Fruit fly (Drosophila melanogaster) whole organism, embryonic: ENCODE data around the gene CG6933.

Experiments used
- Adf1 ChIP-seq: fragments of 200-800 bp; sonication (Bioruptor generic); IDR thresholded peaks from 2 replicates; pipeline ENCODE4 v1.3.6; 2022; ENCODE audit warnings: missing biosample characterization, missing genetic modification characterization
- CG1024 ChIP-seq: fragments of 200-800 bp; sonication (Bioruptor generic); IDR thresholded peaks from 2 replicates; pipeline ENCODE4 v1.3.6; 2022; ENCODE audit warnings: missing biosample characterization, missing genetic modification characterization
- CG10979 ChIP-seq: fragments of 200-800 bp; sonication (Bioruptor generic); optimal IDR thresholded peaks from 2 replicates; lab custom pipeline; 2018; ENCODE audit warnings: missing biosample characterization, mild to moderate bottlenecking, missing genetic modification characterization, moderate library complexity
- CG11456 ChIP-seq: fragments of 200-800 bp; sonication (Bioruptor generic); IDR thresholded peaks from 3 replicates; pipeline ENCODE4 v1.3.6; 2022; ENCODE audit warnings: missing biosample characterization, missing genetic modification characterization
- CG12219 ChIP-seq: fragments of 200-800 bp; sonication (Bioruptor generic); optimal IDR thresholded peaks from 3 replicates; lab custom pipeline; 2018; ENCODE audit warnings: missing biosample characterization, mild to moderate bottlenecking, missing genetic modification characterization
- CG12391 ChIP-seq: fragments of 200-800 bp; sonication (Bioruptor generic); optimal IDR thresholded peaks from 3 replicates; lab custom pipeline; 2018; ENCODE audit warnings: missing biosample characterization, mild to moderate bottlenecking, missing genetic modification characterization, moderate library complexity
- CG12659 ChIP-seq: fragments of 200-800 bp; sonication (Bioruptor generic); optimal IDR thresholded peaks from 3 replicates; lab custom pipeline; 2017; ENCODE audit warnings: mild to moderate bottlenecking, missing biosample characterization, missing genetic modification reagents, missing genetic modification characterization
- CG13624 ChIP-seq: fragments of 200-800 bp; sonication (Bioruptor generic); optimal IDR thresholded peaks from 2 replicates; lab custom pipeline; 2016; ENCODE audit warnings: missing biosample characterization, missing genetic modification characterization
- CG14667 ChIP-seq: fragments of 200-800 bp; sonication (Bioruptor generic); IDR thresholded peaks from 2 replicates; pipeline ENCODE4 v1.3.6; 2022; ENCODE audit warnings: missing biosample characterization, missing genetic modification characterization
- CG15011 ChIP-seq: fragments of 200-800 bp; sonication (Bioruptor generic); optimal IDR thresholded peaks from 3 replicates; lab custom pipeline; 2018; ENCODE audit warnings: missing biosample characterization, mild to moderate bottlenecking, missing genetic modification characterization
- CG15696 ChIP-seq: fragments of 200-800 bp; sonication (Bioruptor generic); optimal IDR thresholded peaks from 2 replicates; lab custom pipeline; 2019; ENCODE audit warnings: missing biosample characterization, mild to moderate bottlenecking, missing genetic modification characterization, moderate library complexity
- CG17912 ChIP-seq: fragments of 200-800 bp; sonication (Bioruptor generic); optimal IDR thresholded peaks from 2 replicates; lab custom pipeline; 2018; ENCODE audit warnings: missing biosample characterization, mild to moderate bottlenecking, missing genetic modification characterization
- CG1792 ChIP-seq: fragments of 200-800 bp; sonication (Bioruptor generic); optimal IDR thresholded peaks from 2 replicates; lab custom pipeline; 2016; ENCODE audit warnings: missing biosample characterization, missing genetic modification characterization
- CG3726 ChIP-seq: fragments of 200-800 bp; sonication (Bioruptor generic); IDR thresholded peaks from 3 replicates; pipeline ENCODE4, ENCODE4 v1.3.6; 2022; ENCODE audit warnings: missing biosample characterization, missing genetic modification characterization
- CG3995 ChIP-seq: fragments of 200-800 bp; sonication (Bioruptor generic); optimal IDR thresholded peaks from 3 replicates; lab custom pipeline; 2016; ENCODE audit warnings: missing biosample characterization, missing genetic modification characterization
- CG4404 ChIP-seq: fragments of 200-800 bp; sonication (Bioruptor generic); IDR thresholded peaks from 2 replicates; pipeline ENCODE4 v1.3.6; 2022; ENCODE audit warnings: missing biosample characterization, missing genetic modification characterization
- CG6254 ChIP-seq: fragments of 200-800 bp; sonication (Bioruptor generic); optimal IDR thresholded peaks from 3 replicates; lab custom pipeline; 2017; ENCODE audit warnings: mild to moderate bottlenecking, missing biosample characterization, missing genetic modification reagents, missing genetic modification characterization
- CG7556 ChIP-seq: fragments of 200-800 bp; sonication (Bioruptor generic); optimal IDR thresholded peaks from 2 replicates; lab custom pipeline; 2017; ENCODE audit warnings: missing biosample characterization, mild to moderate bottlenecking, missing genetic modification characterization
- CG7839 ChIP-seq: fragments of 200-800 bp; sonication (Bioruptor generic); optimal IDR thresholded peaks from 3 replicates; lab custom pipeline; 2018; ENCODE audit warnings: missing biosample characterization, mild to moderate bottlenecking, missing genetic modification characterization, moderate library complexity
- Eip74EF ChIP-seq, 2 experiments: fragments of 200-800 bp in 1 of 2; fragments of >200 bp in 1 of 2; sonication (Bioruptor generic) in 1 of 2; optimal IDR thresholded peaks; 2 replicates each; lab custom pipeline; 2017 to 2019; ENCODE audit warnings: missing biosample characterization in 2 of 2, missing genetic modification characterization in 2 of 2, mild to moderate bottlenecking in 1 of 2, moderate library complexity in 1 of 2
- Fer2 ChIP-seq: fragments of 200-800 bp; sonication (Bioruptor generic); optimal IDR thresholded peaks from 2 replicates; lab custom pipeline; 2018; ENCODE audit warnings: missing biosample characterization, mild to moderate bottlenecking, missing genetic modification characterization, moderate library complexity
- HLH4C ChIP-seq: fragments of 200-800 bp; sonication (Bioruptor generic); IDR thresholded peaks from 3 replicates; pipeline ENCODE4 v1.3.6; 2022; ENCODE audit warnings: missing biosample characterization, missing genetic modification characterization; ENCODE audit not compliant: partially characterized antibody
- HLH54F ChIP-seq: fragments of 200-800 bp; sonication (Bioruptor generic); optimal IDR thresholded peaks from 3 replicates; lab custom pipeline; 2016; ENCODE audit warnings: missing biosample characterization, missing genetic modification characterization
- Hsf ChIP-seq: fragments of 200-800 bp; sonication (Bioruptor generic); optimal IDR thresholded peaks from 3 replicates; lab custom pipeline; 2016; ENCODE audit warnings: missing biosample characterization, missing genetic modification characterization
- Meics ChIP-seq: fragments of 200-800 bp; sonication (Bioruptor generic); optimal IDR thresholded peaks from 2 replicates; lab custom pipeline; 2017; ENCODE audit warnings: missing biosample characterization, mild to moderate bottlenecking, missing genetic modification characterization
- NK7.1 ChIP-seq: fragments of 200-800 bp; sonication (Bioruptor generic); optimal IDR thresholded peaks from 3 replicates; lab custom pipeline; 2016; ENCODE audit warnings: missing biosample characterization, missing genetic modification characterization
- Neu2 ChIP-seq: fragments of 200-800 bp; sonication (Bioruptor generic); optimal IDR thresholded peaks from 3 replicates; lab custom pipeline; 2016; ENCODE audit warnings: missing biosample characterization, missing genetic modification characterization, borderline replicate concordance
- Optix ChIP-seq: fragments of 200-800 bp; sonication (Bioruptor generic); IDR thresholded peaks from 3 replicates; pipeline ENCODE4 v1.3.6; 2022; ENCODE audit warnings: missing biosample characterization, missing genetic modification characterization
- Poxn ChIP-seq: fragments of 200-800 bp; sonication (Bioruptor generic); IDR thresholded peaks from 2 replicates; pipeline ENCODE4 v1.3.6; 2022; ENCODE audit warnings: missing biosample characterization, missing genetic modification characterization
- Sry-β ChIP-seq: fragments of 200-800 bp; sonication (Bioruptor generic); optimal IDR thresholded peaks from 2 replicates; lab custom pipeline; 2018; ENCODE audit warnings: missing biosample characterization, mild to moderate bottlenecking, missing genetic modification characterization, moderate library complexity
- Stat92E ChIP-seq, 3 experiments: fragments of >200 bp in 2 of 3; fragments of 200-800 bp in 1 of 3; sonication (Bioruptor generic) in 1 of 3; optimal IDR thresholded peaks; 2 replicates each; lab custom pipeline; 2017 to 2019; ENCODE audit warnings: missing biosample characterization in 3 of 3, missing genetic modification characterization in 3 of 3, mild to moderate bottlenecking in 1 of 3, moderate library complexity in 1 of 3
- Xrp1 ChIP-seq: fragments of 200-800 bp; sonication (Bioruptor generic); IDR thresholded peaks from 2 replicates; pipeline ENCODE4 v1.3.6; 2022; ENCODE audit warnings: missing biosample characterization, missing genetic modification characterization
- aop ChIP-seq: fragments of 200-800 bp; sonication (Bioruptor generic); IDR thresholded peaks from 2 replicates; pipeline ENCODE4 v1.3.6; 2022; ENCODE audit warnings: missing biosample characterization, missing genetic modification characterization
- ara ChIP-seq: fragments of 200-800 bp; sonication (Bioruptor generic); IDR thresholded peaks from 2 replicates; pipeline ENCODE4 v1.3.6; 2022; ENCODE audit warnings: missing biosample characterization, missing genetic modification characterization
- bcd ChIP-seq: fragments of 200-800 bp; sonication (Bioruptor generic); optimal IDR thresholded peaks from 2 replicates; lab custom pipeline; 2017; ENCODE audit warnings: missing biosample characterization, mild to moderate bottlenecking, missing genetic modification characterization
- en ChIP-seq: fragments of 200-800 bp; sonication (Bioruptor generic); optimal IDR thresholded peaks from 2 replicates; lab custom pipeline; 2016; ENCODE audit warnings: missing biosample characterization, missing genetic modification characterization
- klu ChIP-seq: fragments of 200-800 bp; sonication (Bioruptor generic); IDR thresholded peaks from 2 replicates; pipeline ENCODE4 v1.3.6; 2022; ENCODE audit warnings: missing biosample characterization, missing genetic modification characterization
- lola ChIP-seq, 3 experiments: fragments of >200 bp in 2 of 3; fragments of 200-800 bp in 1 of 3; sonication (Bioruptor generic) in 1 of 3; optimal IDR thresholded peaks; 2 replicates each; lab custom pipeline; 2017 to 2019; ENCODE audit warnings: missing biosample characterization in 3 of 3, missing genetic modification characterization in 3 of 3, mild to moderate bottlenecking in 1 of 3, moderate library complexity in 1 of 3
- lov ChIP-seq, 2 experiments: fragments of 200-800 bp in 1 of 2; fragments of >200 bp in 1 of 2; sonication (Bioruptor generic) in 1 of 2; IDR thresholded peaks in 1 of 2; optimal IDR thresholded peaks in 1 of 2; 2 replicates in 1 of 2; 3 replicates in 1 of 2; pipeline versions ENCODE4 v1.3.6 to Lab custom; 2017 to 2022; ENCODE audit warnings: missing biosample characterization in 1 of 2, missing genetic modification characterization in 1 of 2
- pnt ChIP-seq: fragments of 200-800 bp; sonication (Bioruptor generic); optimal IDR thresholded peaks from 3 replicates; lab custom pipeline; 2016; ENCODE audit warnings: missing biosample characterization, missing genetic modification characterization
- salm ChIP-seq: fragments of 200-800 bp; sonication (Bioruptor generic); optimal IDR thresholded peaks from 2 replicates; lab custom pipeline; 2018; ENCODE audit warnings: missing biosample characterization, mild to moderate bottlenecking, missing genetic modification characterization
- sc ChIP-seq, 3 experiments: fragments of >200 bp in 2 of 3; fragments of 200-800 bp in 1 of 3; sonication (Bioruptor generic) in 1 of 3; optimal IDR thresholded peaks; 2 replicates in 2 of 3; 3 replicates in 1 of 3; lab custom pipeline; 2017; ENCODE audit warnings: mild to moderate bottlenecking in 1 of 3, missing biosample characterization in 1 of 3, missing genetic modification characterization in 1 of 3, missing genetic modification reagents in 1 of 3
- sd ChIP-seq: fragments of 200-800 bp; sonication (Bioruptor generic); optimal IDR thresholded peaks from 3 replicates; lab custom pipeline; 2018; ENCODE audit warnings: missing biosample characterization, mild to moderate bottlenecking, missing genetic modification characterization, moderate library complexity
- sens ChIP-seq: fragments of 200-800 bp; sonication (Bioruptor generic); peaks from one replicate; lab custom pipeline; 2016; ENCODE audit warnings: missing biosample characterization, missing genetic modification characterization
- sens-2 ChIP-seq: fragments of 200-800 bp; sonication (Bioruptor generic); IDR thresholded peaks from 2 replicates; pipeline ENCODE4 v1.3.6; 2022; ENCODE audit warnings: missing biosample characterization, missing genetic modification characterization
- shn ChIP-seq: fragments of 200-800 bp; sonication (Bioruptor generic); optimal IDR thresholded peaks from 3 replicates; lab custom pipeline; 2016; ENCODE audit warnings: missing biosample characterization, missing genetic modification characterization
- slp2 ChIP-seq: fragments of 200-800 bp; sonication (Bioruptor generic); optimal IDR thresholded peaks from 2 replicates; lab custom pipeline; 2016; ENCODE audit warnings: missing biosample characterization, missing genetic modification characterization
- sob ChIP-seq: fragments of 200-800 bp; sonication (Bioruptor generic); IDR thresholded peaks from 2 replicates; pipeline ENCODE4 v1.3.6; 2022; ENCODE audit warnings: missing biosample characterization, missing genetic modification characterization
- z ChIP-seq: fragments of 200-800 bp; sonication (Bioruptor generic); IDR thresholded peaks from 3 replicates; pipeline ENCODE4 v1.3.6; 2022; ENCODE audit warnings: missing biosample characterization, missing genetic modification characterization

The CG6933 gene

dm6 chr3L:20194731-20195130, 25.5 kb downstream of the CG6933 start (continued):
- TF ChIP-seq lov (optimal IDR thresholded peaks at IDR 0.05; lab: Kevin White, UChicago) (no peak), lov (GFP tag; IDR thresholded peaks at IDR 0.05; lab: Robert Waterston, UW) (0 out of 3 replicates have a peak, but pooled peaks have one; percentile 17), Neu2 (GFP tag; lab: Kevin White, UChicago) (no peak), CG17912 (GFP tag; lab: Kevin White, UChicago) (no peak), CG1024 (GFP tag; lab: Robert Waterston, UW) (no peak), pnt (peak; percentile 21), salm (tag; lab: Kevin White, UChicago) (no peak), HLH4C (no peak), CG12391 (tag; lab: Kevin White, UChicago) (peak; percentile 32), CG14667 (GFP tag; lab: Robert Waterston, UW) (0 out of 2 replicates have a peak, but pooled peaks have one; percentile 22), lola (GFP tag; optimal IDR thresholded peaks at IDR 0.05; lab: Kevin White, UChicago) (no peak), slp2 (GFP tag; lab: Kevin White, UChicago) (peak; percentile 17), HLH54F (GFP tag; lab: Kevin White, UChicago) (peak; percentile 29), en (GFP tag; lab: Kevin White, UChicago) (no peak), Eip74EF (GFP tag; optimal IDR thresholded peaks at IDR 0.05; lab: Kevin White, UChicago) (no peak), Poxn (GFP tag; lab: Robert Waterston, UW) (no peak), CG15696 (tag; lab: Kevin White, UChicago) (no peak), CG7556 (GFP tag; lab: Kevin White, UChicago) (no peak), aop (no peak), CG6254 (GFP tag; lab: Kevin White, UChicago) (no peak), sc (optimal IDR thresholded peaks at IDR 0.05; lab: Kevin White, UChicago) (no peak), sc (GFP tag; optimal IDR thresholded peaks at IDR 0.05; lab: Kevin White, UChicago) (peak; percentile 2), z (GFP tag; lab: Robert Waterston, UW) (no peak), Stat92E (GFP tag; optimal IDR thresholded peaks at IDR 0.05; lab: Kevin White, UChicago) (no peak), shn (GFP tag; lab: Kevin White, UChicago) (no peak), CG3995 (GFP tag; lab: Kevin White, UChicago) (no peak), CG11456 (no peak), CG1792 (GFP tag; lab: Kevin White, UChicago) (no peak), bcd (GFP tag; lab: Kevin White, UChicago) (peak; percentile 33), CG4404 (0 out of 2 replicates have a peak, but pooled peaks have one; percentile 22), NK7.1 (GFP tag; lab: Kevin White, UChicago) (no peak), Fer2 (tag; lab: Kevin White, UChicago) (no peak), Meics (GFP tag; lab: Kevin White, UChicago) (peak; percentile 53), sens (GFP tag; lab: Kevin White, UChicago) (peak; percentile 66), Optix (no peak), CG15011 (no peak), sob (GFP tag; lab: Robert Waterston, UW) (0 out of 2 replicates have a peak, but pooled peaks have one; percentile 12), CG3726 (GFP tag; lab: Robert Waterston, UW) (no peak), sens-2 (GFP tag; lab: Robert Waterston, UW) (no peak), klu (GFP tag; lab: Robert Waterston, UW) (no peak), CG7839 (peak; percentile 55), CG12219 (GFP tag; lab: Kevin White, UChicago) (peak; percentile 33), Xrp1 (GFP tag; lab: Robert Waterston, UW) (peak; percentile 55; the same call in 1 of the 2 replicates), ara (peak; percentile 26; the same call in 1 of the 2 replicates), CG13624 (GFP tag; lab: Kevin White, UChicago) (peak; percentile 11), CG12659 (peak; percentile 28), CG10979 (tag; lab: Kevin White, UChicago) (peak; percentile 51), sd (tag; lab: Kevin White, UChicago) (peak; percentile 20), Adf1 (GFP tag; lab: Robert Waterston, UW) (no peak), Hsf (GFP tag; lab: Kevin White, UChicago) (peak; percentile 40), Sry-β (GFP tag; lab: Kevin White, UChicago) (no peak)
